Fruit fly (Drosophila melanogaster): Measurements from ENCODE around the gene Jon65Ai.

Gene Jon65Ai

DNA sequence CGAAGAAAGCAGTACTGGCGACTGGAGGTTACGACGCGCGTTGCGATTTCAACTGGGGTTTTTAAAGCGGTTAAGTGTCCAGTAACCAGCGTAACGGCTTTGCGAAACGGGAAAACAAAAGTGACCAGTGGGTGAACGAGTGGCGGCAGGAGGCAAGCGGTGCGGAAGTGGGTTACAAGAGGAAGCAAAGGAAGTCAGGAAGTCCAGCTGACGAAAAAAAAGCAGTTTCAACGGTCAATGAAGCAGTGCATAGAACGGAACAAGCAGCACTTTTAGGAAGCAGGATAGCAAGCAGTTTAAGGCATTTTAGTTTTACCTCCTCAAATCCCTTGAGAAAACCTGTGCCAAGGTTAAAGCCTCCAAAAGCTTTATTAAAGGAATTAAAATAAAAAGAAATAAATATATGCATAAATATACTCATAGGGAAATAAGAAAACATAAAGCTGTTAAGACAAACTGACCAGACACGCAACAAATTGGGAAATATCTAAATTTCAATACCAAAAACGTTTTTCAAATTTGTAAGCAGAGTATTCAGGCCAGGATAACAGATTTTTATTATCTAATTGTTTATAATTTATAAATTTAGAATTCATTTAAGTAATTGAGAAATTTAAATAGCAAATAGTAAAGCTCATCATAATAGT, 4.9 kb upstream of the Jon65Ai start, which contains the start of gene CG6592 (continued):
- TF ChIP-seq pzg (GFP tag; optimal IDR thresholded peaks at IDR 0.05) (no peak), org-1 (GFP tag; optimal IDR thresholded peaks at IDR 0.05) (peak; percentile 32), kni (GFP tag; optimal IDR thresholded peaks at IDR 0.05) (no peak), Optix (GFP tag; IDR thresholded peaks at IDR 0.05) (0 out of 3 replicates have a peak, but pooled peaks have one; percentile 28), CG13775 (GFP tag; optimal IDR thresholded peaks at IDR 0.05) (peak; percentile 68), NC2β (GFP tag; optimal IDR thresholded peaks at IDR 0.05) (peak; percentile 69), CG1024 (GFP tag; IDR thresholded peaks at IDR 0.05) (peak; percentile 16; the same call in 1 of the 2 replicates), toy (GFP tag; IDR thresholded peaks at IDR 0.05) (no peak), CG11085 (GFP tag; IDR thresholded peaks at IDR 0.05) (0 out of 2 replicates have a peak, but pooled peaks have one; percentile 25), Med (GFP tag) (peak; percentile 90), CG3065 (GFP tag; optimal IDR thresholded peaks at IDR 0.05) (peak; percentile 14), Taf1 (GFP tag; IDR thresholded peaks at IDR 0.05) (no peak), CG6813 (GFP tag; optimal IDR thresholded peaks at IDR 0.05) (no peak), gfzf (GFP tag; optimal IDR thresholded peaks at IDR 0.05) (no peak), grn (GFP tag; optimal IDR thresholded peaks at IDR 0.05) (no peak), CG3407 (GFP tag; optimal IDR thresholded peaks at IDR 0.05) (peak; percentile 10), CG16813 (GFP tag; IDR thresholded peaks at IDR 0.05; ENCODE audit: partially characterized antibody) (0 out of 3 replicates have a peak, but pooled peaks have one; percentile 32), Neu2 (GFP tag; optimal IDR thresholded peaks at IDR 0.05; ENCODE audit: borderline replicate concordance) (peak; percentile 55), CG34422 (GFP tag; IDR thresholded peaks at IDR 0.05) (peak; percentile 22; the same call in 1 of the 3 replicates), CG17829 (tag; optimal IDR thresholded peaks at IDR 0.05) (peak; percentile 15), Deaf1 (tag; optimal IDR thresholded peaks at IDR 0.05) (no peak), CG16815 (GFP tag; optimal IDR thresholded peaks at IDR 0.05) (peak; percentile 79), CG12236 (GFP tag; optimal IDR thresholded peaks at IDR 0.05) (peak; percentile 44), Gsc (GFP tag; IDR thresholded peaks at IDR 0.05) (no peak), insv (GFP tag; optimal IDR thresholded peaks at IDR 0.05) (peak in 1 of 2 experiments; percentile 22), Gug (GFP tag; IDR thresholded peaks at IDR 0.05) (no peak; the same call in 3 of the 4 replicates), gem (tag; optimal IDR thresholded peaks at IDR 0.05) (peak; percentile 8), CG17385 (GFP tag; optimal IDR thresholded peaks at IDR 0.05) (peak; percentile 66), CG6272 (GFP tag; IDR thresholded peaks at IDR 0.05) (0 out of 2 replicates have a peak, but pooled peaks have one; percentile 6), CG12155 (GFP tag; optimal IDR thresholded peaks at IDR 0.05) (no peak), vvl (GFP tag; IDR thresholded peaks at IDR 0.05) (0 out of 2 replicates have a peak, but pooled peaks have one; percentile 22), Usf (GFP tag; optimal IDR thresholded peaks at IDR 0.05) (peak; percentile 68), CG11723 (GFP tag; optimal IDR thresholded peaks at IDR 0.05) (peak; percentile 11), CG7839 (tag; optimal IDR thresholded peaks at IDR 0.05) (peak; percentile 49), tio (GFP tag; optimal IDR thresholded peaks at IDR 0.05) (no peak), crp (GFP tag; optimal IDR thresholded peaks at IDR 0.05) (peak in 1 of 2 experiments; percentile 57), CG9876 (GFP tag; optimal IDR thresholded peaks at IDR 0.05) (peak; percentile 77), CG2678 (tag; optimal IDR thresholded peaks at IDR 0.05) (no peak), CG8089 (GFP tag; optimal IDR thresholded peaks at IDR 0.05) (peak; percentile 67), CG10209 (GFP tag; optimal IDR thresholded peaks at IDR 0.05) (peak; percentile 62), Rx (GFP tag; IDR thresholded peaks at IDR 0.05) (peak; percentile 36; the same call in 1 of the 2 replicates), CG6689 (GFP tag; IDR thresholded peaks at IDR 0.05) (0 out of 2 replicates have a peak, but pooled peaks have one; percentile 8), Dfd (GFP tag; optimal IDR thresholded peaks at IDR 0.05) (peak in 1 of 2 experiments; percentile 70), CG14965 (GFP tag; optimal IDR thresholded peaks at IDR 0.05; ENCODE audit: borderline replicate concordance) (no peak), CG12942 (GFP tag; optimal IDR thresholded peaks at IDR 0.05) (peak; percentile 14), sob (GFP tag; IDR thresholded peaks at IDR 0.05) (no peak; the same call in 1 of the 2 replicates), CG10654 (GFP tag; optimal IDR thresholded peaks at IDR 0.05) (no peak), unpg (GFP tag; optimal IDR thresholded peaks at IDR 0.05) (peak; percentile 18), CG15479 (GFP tag; optimal IDR thresholded peaks at IDR 0.05) (peak; percentile 25)
